Fruit fly (Drosophila melanogaster): ENCODE results near the gene AdipoR.

Gene AdipoR

DNA sequence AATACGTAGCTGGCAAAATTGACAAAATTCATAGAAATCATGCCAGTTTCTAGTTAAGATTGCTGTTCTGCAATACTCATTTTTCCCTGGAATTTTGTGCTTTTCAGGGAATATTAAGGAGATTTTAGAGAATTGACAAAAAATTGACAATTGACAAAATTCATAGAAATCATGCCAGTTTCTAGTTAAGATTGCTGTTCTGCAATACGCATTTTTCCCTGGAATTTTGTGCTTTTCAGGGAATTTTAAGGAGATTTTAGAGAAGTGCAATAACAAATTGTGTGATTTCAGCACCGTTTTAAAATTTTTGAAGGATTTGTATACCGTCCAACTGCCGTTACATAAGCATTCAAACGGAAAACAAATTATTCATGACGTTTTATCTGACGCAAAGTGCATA is 41.1 kb upstream of the AdipoR start:
- no peak for TF ChIP-seq kay (GFP tag; ENCODE audit: borderline replicate concordance)

dm6 chr3R:22587419-22587963 is 39.8 kb upstream of the AdipoR start, which contains the start of gene Efa6:
Gene Efa6, plus strand, starts transcription at chr3R:22587755.
- TF ChIP-seq CG1620 (GFP tag; optimal IDR thresholded peaks at IDR 0.05) = peak; percentile 62
- TF ChIP-seq CG7101 (tag; optimal IDR thresholded peaks at IDR 0.05) = peak; percentile 65
- TF ChIP-seq CG5204 (GFP tag; optimal IDR thresholded peaks at IDR 0.05) = no peak
- no peak for TF ChIP-seq kay (GFP tag; ENCODE audit: borderline replicate concordance)
- peak; percentile 10 for TF ChIP-seq CG33017 (tag; optimal IDR thresholded peaks at IDR 0.05)
- TF ChIP-seq Mnt (GFP tag; optimal IDR thresholded peaks at IDR 0.05) = peak; percentile 65
- peak; percentile 64 for TF ChIP-seq tj (GFP tag; optimal IDR thresholded peaks at IDR 0.05)
- peak; percentile 60 for TF ChIP-seq Clk (GFP tag; optimal IDR thresholded peaks at IDR 0.05)
- peak; percentile 73 for TF ChIP-seq ovo (GFP tag; optimal IDR thresholded peaks at IDR 0.05)
- peak; percentile 90 for TF ChIP-seq toe (GFP tag; optimal IDR thresholded peaks at IDR 0.05)
- peak; percentile 44 for TF ChIP-seq pad (GFP tag; optimal IDR thresholded peaks at IDR 0.05)
- peak; percentile 66 for TF ChIP-seq bab1 (GFP tag; optimal IDR thresholded peaks at IDR 0.05)
- TF ChIP-seq CG14711 (tag; optimal IDR thresholded peaks at IDR 0.05) = peak; percentile 56
- no peak for TF ChIP-seq Hr96 (GFP tag; optimal IDR thresholded peaks at IDR 0.05)
- peak; percentile 56 for TF ChIP-seq CG12768 (GFP tag; optimal IDR thresholded peaks at IDR 0.05)
- peak; percentile 85 for TF ChIP-seq cic (GFP tag; optimal IDR thresholded peaks at IDR 0.05)
- peak; percentile 64 for TF ChIP-seq Crg-1 (GFP tag; optimal IDR thresholded peaks at IDR 0.05)
- TF ChIP-seq cnc (optimal IDR thresholded peaks at IDR 0.05) = no peak
- peak; percentile 56 for TF ChIP-seq CG11617 (GFP tag; optimal IDR thresholded peaks at IDR 0.05)
- peak; percentile 62 for TF ChIP-seq CG7045 (GFP tag; optimal IDR thresholded peaks at IDR 0.05)

DNA sequence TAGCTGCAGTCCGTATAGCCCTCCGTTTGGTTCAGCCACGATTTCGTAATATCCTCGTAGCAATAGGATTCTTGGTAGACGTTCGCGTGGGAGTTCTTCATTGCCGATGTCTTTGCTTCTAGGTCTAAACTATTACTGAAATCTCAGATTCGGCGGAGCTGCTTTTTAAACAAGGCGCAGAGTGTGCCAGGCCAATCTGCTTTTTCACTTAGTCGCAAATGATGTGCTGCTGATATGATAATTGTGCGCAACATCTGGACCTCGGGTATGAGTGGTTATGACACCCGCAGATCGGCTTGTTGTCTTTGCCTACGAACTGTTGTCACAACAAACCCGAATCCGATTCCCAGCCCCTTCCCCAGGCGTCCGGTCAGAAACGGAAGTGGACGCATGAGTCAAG is 38.9 kb upstream of the AdipoR start, which contains the start of gene btn:
btn (minus strand) TSS at position 101 of the 400 bp plus-strand sequence.
- no peak for TF ChIP-seq Crg-1 (GFP tag; optimal IDR thresholded peaks at IDR 0.05)
- TF ChIP-seq kay (GFP tag; ENCODE audit: borderline replicate concordance) = no peak
- no peak for TF ChIP-seq CG1620 (GFP tag; optimal IDR thresholded peaks at IDR 0.05)
- TF ChIP-seq Hr96 (GFP tag; optimal IDR thresholded peaks at IDR 0.05) = no peak
- no peak for TF ChIP-seq bab1 (GFP tag; optimal IDR thresholded peaks at IDR 0.05)
- TF ChIP-seq CG14711 (tag; optimal IDR thresholded peaks at IDR 0.05) = no peak
- no peak for TF ChIP-seq CG12768 (GFP tag; optimal IDR thresholded peaks at IDR 0.05)
- no peak for TF ChIP-seq Mnt (GFP tag; optimal IDR thresholded peaks at IDR 0.05)
- TF ChIP-seq ovo (GFP tag; optimal IDR thresholded peaks at IDR 0.05) = no peak
- TF ChIP-seq toe (GFP tag; optimal IDR thresholded peaks at IDR 0.05) = no peak
- TF ChIP-seq CG5204 (GFP tag; optimal IDR thresholded peaks at IDR 0.05) = no peak
- TF ChIP-seq pad (GFP tag; optimal IDR thresholded peaks at IDR 0.05) = no peak
- no peak for TF ChIP-seq cnc (optimal IDR thresholded peaks at IDR 0.05)
- no peak for TF ChIP-seq tj (GFP tag; optimal IDR thresholded peaks at IDR 0.05)
- TF ChIP-seq CG7045 (GFP tag; optimal IDR thresholded peaks at IDR 0.05) = no peak
- TF ChIP-seq CG11617 (GFP tag; optimal IDR thresholded peaks at IDR 0.05) = no peak
- no peak for TF ChIP-seq CG33017 (tag; optimal IDR thresholded peaks at IDR 0.05)
- no peak for TF ChIP-seq cic (GFP tag; optimal IDR thresholded peaks at IDR 0.05)

- peak; percentile 97 for TF ChIP-seq Mnt (GFP tag; optimal IDR thresholded peaks at IDR 0.05)
- no peak for TF ChIP-seq cnc (optimal IDR thresholded peaks at IDR 0.05)
- no peak for TF ChIP-seq CG7101 (tag; optimal IDR thresholded peaks at IDR 0.05)
Observed at dm6 chr3R:22584582-22584981, 36.9 kb upstream of the AdipoR start, which contains the start of the genes CG33107 and CG6937. Gene CG33107, minus strand, starts transcription at chr3R:22584718. Gene CG6937, plus strand, starts transcription at chr3R:22584773.

DNA sequence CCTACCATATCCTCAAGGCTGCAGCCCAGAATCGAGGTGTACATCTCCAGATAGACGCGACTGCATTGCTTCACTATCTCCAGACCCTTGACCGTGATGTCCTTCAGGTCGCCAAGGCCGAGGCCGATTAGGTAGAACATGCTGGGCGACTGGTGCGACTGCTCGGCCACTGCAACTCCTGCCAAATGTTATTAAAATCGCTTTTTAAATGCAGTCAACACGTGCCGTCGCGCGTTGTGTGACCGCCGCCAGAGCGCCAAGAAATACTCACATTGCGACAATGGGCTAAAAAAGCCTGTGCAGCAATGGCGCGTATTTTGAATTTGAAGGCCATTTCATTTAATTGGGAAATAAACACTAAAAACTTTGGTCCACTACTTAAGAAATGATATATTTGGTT is 35.3 kb upstream of the AdipoR start, which contains the start of gene Dph5:
Dph5 (minus strand) TSS at position 245 of the 400 bp plus-strand sequence.
- TF ChIP-seq kay (GFP tag; ENCODE audit: borderline replicate concordance) = no peak
- TF ChIP-seq bab1 (GFP tag; optimal IDR thresholded peaks at IDR 0.05) = peak; percentile 7
- TF ChIP-seq Mnt (GFP tag; optimal IDR thresholded peaks at IDR 0.05) = peak; percentile 91

- TF ChIP-seq CG33017 (tag; optimal IDR thresholded peaks at IDR 0.05) (no peak), Hr96 (GFP tag; optimal IDR thresholded peaks at IDR 0.05) (no peak), kay (GFP tag; ENCODE audit: borderline replicate concordance) (no peak), ovo (GFP tag; optimal IDR thresholded peaks at IDR 0.05) (no peak), CG1620 (GFP tag; optimal IDR thresholded peaks at IDR 0.05) (no peak), cnc (optimal IDR thresholded peaks at IDR 0.05) (no peak), bab1 (GFP tag; optimal IDR thresholded peaks at IDR 0.05) (peak; percentile 72), Mnt (GFP tag; optimal IDR thresholded peaks at IDR 0.05) (peak; percentile 57)
Observed at dm6 chr3R:22580546-22580945, 32.9 kb upstream of the AdipoR start, which contains the start of gene CSN6. Gene CSN6, plus strand, starts transcription at chr3R:22580773.

DNA sequence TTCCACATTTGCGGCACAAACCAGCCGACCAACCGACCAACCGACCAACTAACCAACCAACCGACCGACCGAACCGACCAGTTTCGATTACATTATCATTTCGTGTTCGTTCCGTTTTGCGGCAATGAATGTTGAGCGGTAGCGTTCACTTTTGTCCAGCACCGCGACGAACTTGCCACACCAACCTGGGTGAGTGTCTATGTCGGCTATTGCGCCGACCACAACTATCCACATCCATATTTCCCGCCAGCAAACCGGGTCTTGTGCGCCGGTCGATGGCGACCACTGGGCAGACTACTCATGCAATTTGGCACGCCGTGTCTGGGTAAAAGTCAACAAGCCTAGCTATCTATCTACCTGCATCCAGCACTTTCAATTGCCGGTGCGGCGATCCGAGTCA is 29.3 kb upstream of the AdipoR start:
- no peak for TF ChIP-seq CG1620 (GFP tag; optimal IDR thresholded peaks at IDR 0.05)
- no peak for TF ChIP-seq CG33017 (tag; optimal IDR thresholded peaks at IDR 0.05)
- no peak for TF ChIP-seq CG7045 (GFP tag; optimal IDR thresholded peaks at IDR 0.05)
- TF ChIP-seq Crg-1 (GFP tag; optimal IDR thresholded peaks at IDR 0.05) = no peak
- TF ChIP-seq CG7101 (tag; optimal IDR thresholded peaks at IDR 0.05) = no peak
- TF ChIP-seq CG11617 (GFP tag; optimal IDR thresholded peaks at IDR 0.05) = no peak
- no peak for TF ChIP-seq bab1 (GFP tag; optimal IDR thresholded peaks at IDR 0.05)
- TF ChIP-seq Hr96 (GFP tag; optimal IDR thresholded peaks at IDR 0.05) = no peak
- TF ChIP-seq kay (GFP tag; ENCODE audit: borderline replicate concordance) = no peak
